Worm (Caenorhabditis elegans) whole organism, L4/young adult: ENCODE data around the gene T05B4.8.

ENCODE experiments used
- W03F9.2 ChIP-seq: fragments of 150-350 bp; optimal IDR thresholded peaks from 2 replicates; lab custom pipeline; 2014; ENCODE audit warnings: missing biosample characterization, missing genetic modification characterization
- dao-5 ChIP-seq: sonication (generic microtip); optimal IDR thresholded peaks from 2 replicates; lab custom pipeline; 2016; ENCODE audit warnings: missing genotype, missing genetic modification characterization, moderate library complexity, missing compliant biosample characterization
- him-1 ChIP-seq: sonication (generic microtip); optimal IDR thresholded peaks from 2 replicates; lab custom pipeline; 2016; ENCODE audit warnings: missing genotype, missing genetic modification reagents, missing genetic modification characterization, missing compliant biosample characterization

ce11 chrV:4118332-4118731, 2.4 kb upstream of the T05B4.8 start, which contains the start of gene T05B4.9:
- TF ChIP-seq W03F9.2 (tag; lab: Kevin White, UChicago) = no peak
- TF ChIP-seq him-1 = no peak
- no peak for TF ChIP-seq dao-5 (tag; lab: Kevin White, UChicago)
